Worm (Caenorhabditis elegans) whole organism, midembryonic: ENCODE data around the gene Y39B6A.5.

ENCODE experiments used
- cog-1 ChIP-seq: sonication (generic microtip); optimal IDR thresholded peaks from 2 replicates; lab custom pipeline; 2016; ENCODE audit warnings: missing genetic modification characterization, missing compliant biosample characterization
- klf-2 ChIP-seq: fragments of 200-800 bp; sonication (Bioruptor generic); conservative IDR thresholded peaks from 2 replicates; pipeline ENCODE4 v1.3.6; 2022; ENCODE audit warnings: missing genetic modification reagents, missing genetic modification characterization, missing compliant biosample characterization
- tab-1 ChIP-seq: fragments of 200-800 bp; sonication (Bioruptor generic); IDR thresholded peaks from 2 replicates; pipeline ENCODE4 v1.3.6; 2022; ENCODE audit warnings: missing genetic modification characterization, missing compliant biosample characterization

DNA sequence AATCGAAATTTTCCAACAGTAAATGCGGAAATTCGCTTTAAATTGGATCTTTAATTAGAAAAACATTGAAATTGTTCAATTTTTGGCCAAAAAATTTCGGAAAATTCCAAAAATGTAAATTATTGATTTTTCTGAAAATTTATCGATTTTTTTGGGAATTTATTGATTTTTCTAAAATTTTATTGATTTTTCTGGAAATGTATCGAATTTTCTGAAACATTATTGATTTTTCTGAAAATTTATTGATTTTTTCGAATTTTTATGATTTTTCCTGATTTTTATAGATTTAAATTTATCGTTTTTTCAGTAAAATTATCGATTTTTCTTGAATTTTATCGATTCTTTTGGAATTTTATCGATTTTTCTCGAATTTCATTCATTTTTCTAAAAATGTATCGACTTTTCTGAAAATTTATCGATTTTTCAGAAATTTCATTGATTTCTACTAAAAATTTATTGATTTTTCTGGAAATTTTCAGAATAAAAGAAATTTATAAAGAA lies 41.8 kb downstream of the Y39B6A.5 start:
- TF ChIP-seq cog-1 (tag; lab: Kevin White, UChicago) (no peak), tab-1 (GFP tag; lab: Robert Waterston, UW) (no peak), klf-2 (no peak)
